Worm (Caenorhabditis elegans) whole organism, late embryonic: ENCODE measurements around the gene F26G1.9.

Experiments
- C08G9.2 ChIP-seq: sonication (generic microtip); optimal IDR thresholded peaks from 2 replicates; lab custom pipeline; 2016; ENCODE audit warnings: mild to moderate bottlenecking, missing genetic modification characterization, moderate library complexity, missing compliant biosample characterization
- C38D4.7 ChIP-seq: fragments of 200-800 bp; sonication (Bioruptor generic); optimal IDR thresholded peaks from 2 replicates; lab custom pipeline; 2018; ENCODE audit warnings: mild to moderate bottlenecking, missing genetic modification characterization, moderate library complexity, missing compliant biosample characterization
- F13H6.1 ChIP-seq: sonication (generic microtip); optimal IDR thresholded peaks from 2 replicates; lab custom pipeline; 2016; ENCODE audit warnings: missing genetic modification characterization, missing compliant biosample characterization
- Y22D7AL.16 ChIP-seq: sonication (generic microtip); optimal IDR thresholded peaks from 2 replicates; lab custom pipeline; 2016; ENCODE audit warnings: missing genetic modification characterization, missing compliant biosample characterization
- ahr-1 ChIP-seq: sonication (generic microtip); optimal IDR thresholded peaks from 2 replicates; lab custom pipeline; 2016; ENCODE audit warnings: missing genetic modification characterization, missing compliant biosample characterization
- ama-1 ChIP-seq: fragments of 150-350 bp; optimal IDR thresholded peaks from 2 replicates; lab custom pipeline; 2014
- ceh-2 ChIP-seq: sonication (generic microtip); optimal IDR thresholded peaks from 2 replicates; lab custom pipeline; 2016; ENCODE audit warnings: missing genotype, missing genetic modification characterization, missing compliant biosample characterization
- ceh-22 ChIP-seq: sonication (generic microtip); optimal IDR thresholded peaks from 2 replicates; lab custom pipeline; 2017; ENCODE audit warnings: missing biosample characterization, missing genetic modification characterization
- ceh-30 ChIP-seq: fragments of 150-350 bp; optimal IDR thresholded peaks from 2 replicates; lab custom pipeline; 2014; ENCODE audit warnings: missing biosample characterization, missing genetic modification characterization
- ceh-31 ChIP-seq: sonication (generic microtip); optimal IDR thresholded peaks from 2 replicates; lab custom pipeline; 2016; ENCODE audit warnings: missing genetic modification characterization, missing compliant biosample characterization
- ceh-34 ChIP-seq: sonication (generic microtip); optimal IDR thresholded peaks from 2 replicates; lab custom pipeline; 2016; ENCODE audit warnings: mild to moderate bottlenecking, missing genetic modification characterization, missing compliant biosample characterization
- ceh-45 ChIP-seq: fragments of 200-800 bp; sonication (Bioruptor generic); IDR thresholded peaks from 2 replicates; pipeline ENCODE4 v1.3.6; 2022; ENCODE audit warnings: missing genetic modification reagents, missing genetic modification characterization, missing compliant biosample characterization
- ceh-48 ChIP-seq: sonication (generic microtip); optimal IDR thresholded peaks from 2 replicates; lab custom pipeline; 2016; ENCODE audit warnings: missing genetic modification characterization, inconsistent platforms, missing compliant biosample characterization
- ceh-9 ChIP-seq: sonication (generic microtip); optimal IDR thresholded peaks from 2 replicates; lab custom pipeline; 2016; ENCODE audit warnings: mild to moderate bottlenecking, missing genetic modification characterization, inconsistent platforms, missing compliant biosample characterization
- che-1 ChIP-seq: sonication (generic microtip); optimal IDR thresholded peaks from 2 replicates; lab custom pipeline; 2016; ENCODE audit warnings: mild to moderate bottlenecking, missing genetic modification characterization, missing compliant biosample characterization
- elt-2 ChIP-seq: sonication (generic microtip); optimal IDR thresholded peaks from 2 replicates; lab custom pipeline; 2016; ENCODE audit warnings: missing genetic modification reagents, missing genetic modification characterization, missing compliant biosample characterization
- eyg-1 ChIP-seq: sonication (generic microtip); optimal IDR thresholded peaks from 2 replicates; lab custom pipeline; 2016; ENCODE audit warnings: missing genotype, missing genetic modification characterization, missing compliant biosample characterization
- fkh-10 ChIP-seq: fragments of 150-350 bp; optimal IDR thresholded peaks from 2 replicates; lab custom pipeline; 2014; ENCODE audit warnings: missing biosample characterization, missing genetic modification reagents, missing genetic modification characterization
- fkh-6 ChIP-seq: sonication (generic microtip); optimal IDR thresholded peaks from 2 replicates; lab custom pipeline; 2016; ENCODE audit warnings: missing genetic modification characterization, missing compliant biosample characterization
- gmeb-2 ChIP-seq: sonication (generic microtip); optimal IDR thresholded peaks from 2 replicates; lab custom pipeline; 2016; ENCODE audit warnings: missing genetic modification characterization, inconsistent platforms, missing compliant biosample characterization
- hlh-13 ChIP-seq: fragments of 200-800 bp; sonication (Bioruptor generic); optimal IDR thresholded peaks from 2 replicates; lab custom pipeline; 2018; ENCODE audit warnings: mild to moderate bottlenecking, missing genetic modification characterization, missing compliant biosample characterization
- hlh-15 ChIP-seq: sonication (generic microtip); optimal IDR thresholded peaks from 2 replicates; lab custom pipeline; 2016; ENCODE audit warnings: missing genetic modification characterization, missing compliant biosample characterization
- hlh-8 ChIP-seq: sonication (generic microtip); optimal IDR thresholded peaks from 2 replicates; lab custom pipeline; 2016; ENCODE audit warnings: missing genotype, missing genetic modification characterization, missing compliant biosample characterization
- lin-11 ChIP-seq: fragments of 200-800 bp; sonication (Bioruptor generic); optimal IDR thresholded peaks from 2 replicates; lab custom pipeline; 2018; ENCODE audit warnings: mild to moderate bottlenecking, missing genetic modification characterization, missing compliant biosample characterization
- madf-2 ChIP-seq: sonication (generic microtip); optimal IDR thresholded peaks from 2 replicates; lab custom pipeline; 2017; ENCODE audit warnings: missing genetic modification characterization, missing compliant biosample characterization
- mec-3 ChIP-seq: sonication (generic microtip); optimal IDR thresholded peaks from 2 replicates; lab custom pipeline; 2016; ENCODE audit warnings: borderline replicate concordance, missing genetic modification characterization, missing compliant biosample characterization
- nhr-11 ChIP-seq: fragments of 150-350 bp; optimal IDR thresholded peaks from 2 replicates; lab custom pipeline; 2014; ENCODE audit warnings: missing biosample characterization, missing genetic modification characterization
- nhr-232 ChIP-seq: sonication (generic microtip); optimal IDR thresholded peaks from 2 replicates; lab custom pipeline; 2016; ENCODE audit warnings: missing genetic modification characterization, missing compliant biosample characterization
- npax-4 ChIP-seq: sonication (generic microtip); optimal IDR thresholded peaks from 2 replicates; lab custom pipeline; 2016; ENCODE audit warnings: missing genetic modification characterization, missing compliant biosample characterization
- odd-2 ChIP-seq: sonication (generic microtip); optimal IDR thresholded peaks from 2 replicates; lab custom pipeline; 2017; ENCODE audit warnings: antibody characterized with exemption, mild to moderate bottlenecking, missing genetic modification characterization, missing compliant biosample characterization
- pag-3 ChIP-seq: sonication (generic microtip); optimal IDR thresholded peaks from 2 replicates; lab custom pipeline; 2016; ENCODE audit warnings: missing compliant biosample characterization, missing genetic modification characterization, borderline replicate concordance
- pax-1 ChIP-seq: fragments of 150-350 bp; optimal IDR thresholded peaks from 2 replicates; lab custom pipeline; 2014; ENCODE audit warnings: missing biosample characterization, missing genetic modification characterization
- pha-2 ChIP-seq: sonication (generic microtip); optimal IDR thresholded peaks from 2 replicates; lab custom pipeline; 2017; ENCODE audit warnings: mild to moderate bottlenecking, missing genetic modification characterization, missing compliant biosample characterization
- pqm-1 ChIP-seq: sonication (generic microtip); optimal IDR thresholded peaks from 2 replicates; lab custom pipeline; 2016; ENCODE audit warnings: missing genetic modification characterization, missing compliant biosample characterization
- pros-1 ChIP-seq: fragments of 150-350 bp; optimal IDR thresholded peaks from 2 replicates; lab custom pipeline; 2014; ENCODE audit warnings: missing biosample characterization, missing genetic modification reagents, missing genetic modification characterization
- ref-2 ChIP-seq: sonication (generic microtip); optimal IDR thresholded peaks from 2 replicates; lab custom pipeline; 2016; ENCODE audit warnings: missing genetic modification characterization, missing compliant biosample characterization
- sdc-2 ChIP-seq: sonication (generic microtip); optimal IDR thresholded peaks from 2 replicates; lab custom pipeline; 2016; ENCODE audit warnings: missing genotype, missing genetic modification characterization, missing compliant biosample characterization
- sox-2 ChIP-seq: fragments of 200-800 bp; sonication (Bioruptor generic); IDR thresholded peaks from 2 replicates; pipeline ENCODE4 v1.3.6; 2022; ENCODE audit warnings: missing genetic modification reagents, missing genetic modification characterization, missing compliant biosample characterization
- syd-9 ChIP-seq: sonication (generic microtip); optimal IDR thresholded peaks from 2 replicates; lab custom pipeline; 2016; ENCODE audit warnings: mild to moderate bottlenecking, missing genetic modification characterization, moderate library complexity, missing compliant biosample characterization
- tbx-2 ChIP-seq: sonication (generic microtip); optimal IDR thresholded peaks from 2 replicates; lab custom pipeline; 2016; ENCODE audit warnings: missing genetic modification characterization, missing compliant biosample characterization
- tbx-7 ChIP-seq: sonication (generic microtip); optimal IDR thresholded peaks from 2 replicates; lab custom pipeline; 2016; ENCODE audit warnings: missing genotype, missing genetic modification characterization, missing compliant biosample characterization
- ttx-3 ChIP-seq: sonication (generic microtip); optimal IDR thresholded peaks from 2 replicates; lab custom pipeline; 2016; ENCODE audit warnings: missing genetic modification reagents, missing genetic modification characterization, missing compliant biosample characterization
- unc-55 ChIP-seq: sonication (generic microtip); optimal IDR thresholded peaks from 2 replicates; lab custom pipeline; 2017; ENCODE audit warnings: missing biosample characterization, missing genetic modification reagents, missing genetic modification characterization
- unc-86 ChIP-seq: sonication (generic microtip); optimal IDR thresholded peaks from 2 replicates; lab custom pipeline; 2016; ENCODE audit warnings: missing genetic modification characterization, missing compliant biosample characterization
- zip-5 ChIP-seq: sonication (generic microtip); optimal IDR thresholded peaks from 2 replicates; lab custom pipeline; 2016; ENCODE audit warnings: missing genetic modification characterization, missing compliant biosample characterization

Gene F26G1.9

DNA sequence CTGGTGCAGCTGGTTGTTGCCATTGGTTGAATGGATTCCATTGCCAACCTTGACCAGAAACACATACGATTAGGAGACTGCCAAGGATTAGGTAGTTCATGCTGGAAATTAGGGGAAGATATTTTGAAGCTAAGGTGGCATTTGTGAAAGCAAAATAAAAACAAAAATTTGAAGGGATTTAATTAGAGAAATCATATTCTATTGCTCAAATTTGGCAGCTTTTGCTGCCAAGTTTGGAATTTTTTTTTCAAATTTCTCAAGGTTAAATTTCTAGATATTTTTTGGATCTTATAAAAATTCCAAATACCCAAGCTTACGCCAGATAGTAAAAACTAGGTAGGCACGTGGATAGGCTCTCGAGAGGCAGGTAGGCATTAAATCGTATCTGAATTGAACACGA, 2.5 kb downstream of the F26G1.9 start, which contains the start of gene F26G1.5:
F26G1.5 (minus strand) TSS at position 101 of the 400 bp plus-strand sequence.
- TF ChIP-seq nhr-232 (tag; lab: Kevin White, UChicago) (no peak), ceh-45 (GFP tag; lab: Robert Waterston, UW) (no peak), gmeb-2 (tag; lab: Kevin White, UChicago) (no peak), sox-2 (GFP tag; lab: Robert Waterston, UW) (no peak), pqm-1 (tag; lab: Kevin White, UChicago) (no peak), ama-1 (no peak), fkh-6 (tag; lab: Kevin White, UChicago) (no peak), F13H6.1 (no peak), hlh-13 (GFP tag; lab: Kevin White, UChicago) (no peak), che-1 (tag; lab: Kevin White, UChicago) (no peak), unc-86 (no peak), syd-9 (no peak)

DNA sequence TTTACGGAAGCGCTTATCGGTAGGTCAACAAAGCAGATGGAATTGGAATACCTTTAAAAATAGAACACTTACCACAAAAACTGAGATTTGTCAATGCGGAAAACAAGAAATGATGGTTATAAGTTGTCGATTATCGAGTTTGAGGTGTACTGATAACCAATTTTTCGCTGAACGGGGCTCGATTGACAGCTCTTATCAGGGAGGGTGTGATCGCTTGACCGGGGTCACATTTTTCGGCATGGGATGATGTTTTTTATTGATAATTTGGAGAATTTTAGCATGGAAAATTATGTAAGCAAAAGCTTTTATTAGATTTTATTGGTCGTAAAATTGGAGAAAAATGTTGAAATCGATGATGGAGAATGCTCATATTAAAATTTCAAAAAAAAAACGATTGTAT, 3.9 kb downstream of the F26G1.9 start:
- no peak for TF ChIP-seq ceh-48 (tag; lab: Kevin White, UChicago)
- peak; percentile 97 for TF ChIP-seq elt-2

DNA sequence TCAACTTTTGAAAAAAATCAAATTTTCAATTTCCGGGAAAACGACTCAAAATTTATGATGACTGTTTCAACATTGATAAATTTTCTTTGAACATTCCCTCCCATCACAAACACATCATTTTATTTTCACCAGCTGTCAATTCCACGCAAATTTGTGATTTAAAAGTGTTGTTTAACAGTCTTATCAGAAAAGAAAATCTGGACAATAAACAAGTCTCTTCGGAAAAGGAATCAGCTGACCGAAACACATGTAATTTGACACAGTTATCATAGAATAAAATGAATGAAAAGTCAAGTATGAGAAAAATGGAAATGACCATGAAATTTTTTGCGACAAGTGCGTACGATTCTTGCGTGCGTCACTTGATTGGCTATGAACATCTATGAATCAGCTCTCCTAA, 4.7 kb downstream of the F26G1.9 start:
- no peak for TF ChIP-seq hlh-13 (GFP tag; lab: Kevin White, UChicago)
- TF ChIP-seq pros-1 (tag; lab: Kevin White, UChicago), result no peak
- no peak for TF ChIP-seq sdc-2 (tag; lab: Kevin White, UChicago)
- TF ChIP-seq zip-5, result no peak
- TF ChIP-seq syd-9, result no peak
- TF ChIP-seq C08G9.2, result no peak
- TF ChIP-seq ceh-22 (tag; lab: Kevin White, UChicago), result no peak
- TF ChIP-seq ahr-1, result no peak
- TF ChIP-seq pax-1 (tag; lab: Kevin White, UChicago), result no peak
- TF ChIP-seq ceh-9, result no peak
- no peak for TF ChIP-seq eyg-1 (tag; lab: Kevin White, UChicago)
- no peak for TF ChIP-seq pqm-1 (tag; lab: Kevin White, UChicago)
- no peak for TF ChIP-seq ama-1
- no peak for TF ChIP-seq lin-11 (tag; lab: Kevin White, UChicago)
- TF ChIP-seq unc-86, result no peak
- no peak for TF ChIP-seq hlh-8 (tag; lab: Kevin White, UChicago)
- no peak for TF ChIP-seq pag-3 (tag; lab: Kevin White, UChicago)
- no peak for TF ChIP-seq ceh-48 (tag; lab: Kevin White, UChicago)
- no peak for TF ChIP-seq ceh-34 (tag; lab: Kevin White, UChicago)

DNA sequence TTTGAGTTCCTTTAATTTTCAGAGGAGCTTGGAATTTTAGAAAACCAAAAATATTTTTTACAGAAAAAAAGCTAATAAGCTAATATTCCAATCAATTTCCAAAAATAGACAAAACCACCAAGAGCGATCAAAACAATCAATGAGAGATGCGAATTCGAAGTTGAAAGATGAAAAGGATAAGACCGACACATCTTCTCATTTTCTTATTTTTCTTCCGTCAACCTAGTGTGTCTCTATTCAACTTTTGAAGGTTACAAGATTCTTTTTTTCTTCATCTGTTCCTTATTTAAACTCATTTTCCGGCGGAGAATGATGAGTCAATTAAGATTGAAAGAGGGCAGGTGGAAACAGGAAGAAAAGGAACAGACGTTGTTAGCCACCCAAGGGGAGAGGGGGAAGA, 6.2 kb downstream of the F26G1.9 start:
- TF ChIP-seq tbx-7 (tag; lab: Kevin White, UChicago) (no peak), fkh-10 (GFP tag; lab: Kevin White, UChicago) (no peak), pros-1 (tag; lab: Kevin White, UChicago) (no peak), ceh-30 (no peak), eyg-1 (tag; lab: Kevin White, UChicago) (no peak), hlh-15 (tag; lab: Kevin White, UChicago) (no peak), odd-2 (no peak), unc-55 (GFP tag; lab: Kevin White, UChicago) (no peak), nhr-232 (tag; lab: Kevin White, UChicago) (no peak), sox-2 (GFP tag; lab: Robert Waterston, UW) (no peak), ref-2 (tag; lab: Kevin White, UChicago) (no peak), ttx-3 (no peak), C08G9.2 (no peak), ceh-2 (tag; lab: Kevin White, UChicago) (no peak), lin-11 (tag; lab: Kevin White, UChicago) (no peak)

DNA sequence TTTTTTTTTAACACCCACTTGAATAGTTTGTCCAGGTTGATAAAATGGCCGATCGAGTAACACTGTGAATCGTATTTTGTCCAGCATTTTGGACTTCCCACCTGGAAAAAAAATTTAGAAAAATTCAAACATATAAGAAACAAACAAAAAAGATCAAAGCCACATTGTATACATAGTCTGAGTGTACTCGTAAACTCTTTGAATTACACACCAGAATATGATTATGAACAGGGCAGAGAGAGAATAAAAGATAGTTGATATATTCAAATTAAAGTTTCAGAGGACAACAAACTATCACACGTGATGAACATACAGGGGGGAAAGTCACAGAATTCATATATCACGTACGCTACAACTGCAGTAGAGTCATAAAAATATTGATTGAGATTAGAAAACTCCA, 7.5 kb downstream of the F26G1.9 start, which contains the start of gene ttm-2:
ttm-2 (minus strand) TSS at position 101 of the 400 bp plus-strand sequence.
- TF ChIP-seq npax-4 (tag; lab: Kevin White, UChicago) (no peak), sox-2 (GFP tag; lab: Robert Waterston, UW) (no peak), ceh-30 (no peak), hlh-13 (GFP tag; lab: Kevin White, UChicago) (no peak), C38D4.7 (GFP tag; lab: Kevin White, UChicago) (no peak), ceh-22 (tag; lab: Kevin White, UChicago) (no peak), fkh-10 (GFP tag; lab: Kevin White, UChicago) (no peak), tbx-2 (tag; lab: Kevin White, UChicago) (no peak), ceh-34 (tag; lab: Kevin White, UChicago) (no peak), unc-55 (GFP tag; lab: Kevin White, UChicago) (no peak), Y22D7AL.16 (tag; lab: Kevin White, UChicago) (no peak), ceh-31 (tag; lab: Kevin White, UChicago) (no peak), mec-3 (tag; lab: Kevin White, UChicago) (no peak), pros-1 (tag; lab: Kevin White, UChicago) (no peak), madf-2 (tag; lab: Kevin White, UChicago) (no peak), elt-2 (no peak), che-1 (tag; lab: Kevin White, UChicago) (no peak), ahr-1 (no peak), pha-2 (tag; lab: Kevin White, UChicago) (no peak), nhr-11 (tag; lab: Kevin White, UChicago) (no peak)
